Fruit fly (Drosophila melanogaster) whole organism, embryonic: ENCODE measurements around the gene yellow-f2.

Source experiments
- Bdp1 ChIP-seq: fragments of 200-800 bp; sonication (Bioruptor generic); optimal IDR thresholded peaks from 3 replicates; lab custom pipeline; 2016; ENCODE audit warnings: missing biosample characterization, missing genetic modification characterization
- Bgb ChIP-seq: fragments of 200-800 bp; sonication (Bioruptor generic); IDR thresholded peaks from 2 replicates; pipeline ENCODE4 v1.3.6; 2022; ENCODE audit warnings: missing biosample characterization, missing genetic modification characterization; ENCODE audit not compliant: partially characterized antibody
- BtbVII ChIP-seq: fragments of 200-800 bp; sonication (Bioruptor generic); optimal IDR thresholded peaks from 3 replicates; lab custom pipeline; 2017; ENCODE audit warnings: missing biosample characterization, mild to moderate bottlenecking, missing genetic modification characterization
- CG10565 ChIP-seq: fragments of 200-800 bp; sonication (Bioruptor generic); optimal IDR thresholded peaks from 3 replicates; lab custom pipeline; 2016; ENCODE audit warnings: missing biosample characterization, mild to moderate bottlenecking, missing genetic modification characterization
- CG12071 ChIP-seq: fragments of 200-800 bp; sonication (Bioruptor generic); optimal IDR thresholded peaks from 3 replicates; lab custom pipeline; 2018; ENCODE audit warnings: missing biosample characterization, mild to moderate bottlenecking, missing genetic modification characterization
- CG12236 ChIP-seq: fragments of 200-800 bp; sonication (Bioruptor generic); optimal IDR thresholded peaks from 2 replicates; lab custom pipeline; 2016; ENCODE audit warnings: missing biosample characterization, missing genetic modification characterization
- CG12744 ChIP-seq: fragments of 200-800 bp; sonication (Bioruptor generic); optimal IDR thresholded peaks from 2 replicates; lab custom pipeline; 2016; ENCODE audit warnings: missing biosample characterization, missing genetic modification characterization
- CG13287 ChIP-seq: fragments of 200-800 bp; sonication (Bioruptor generic); IDR thresholded peaks from 2 replicates; pipeline ENCODE4 v1.3.6; 2022; ENCODE audit warnings: missing biosample characterization, missing genetic modification characterization; ENCODE audit not compliant: partially characterized antibody
- CG13775 ChIP-seq: fragments of 200-800 bp; sonication (Bioruptor generic); optimal IDR thresholded peaks from 3 replicates; lab custom pipeline; 2017; ENCODE audit warnings: missing biosample characterization, mild to moderate bottlenecking, missing genetic modification characterization
- CG14710 ChIP-seq: fragments of 200-800 bp; sonication (Bioruptor generic); optimal IDR thresholded peaks from 3 replicates; lab custom pipeline; 2019; ENCODE audit warnings: missing biosample characterization, mild to moderate bottlenecking, missing genetic modification characterization, moderate library complexity
- CG15514 ChIP-seq: fragments of 200-800 bp; sonication (Bioruptor generic); optimal IDR thresholded peaks from 3 replicates; lab custom pipeline; 2017; ENCODE audit warnings: missing biosample characterization, missing genetic modification characterization, mild to moderate bottlenecking, moderate library complexity, missing genetic modification reagents
- CG17568 ChIP-seq: fragments of 200-800 bp; sonication (Bioruptor generic); optimal IDR thresholded peaks from 2 replicates; lab custom pipeline; 2018; ENCODE audit warnings: missing biosample characterization, mild to moderate bottlenecking, missing genetic modification characterization, moderate library complexity
- CG32532 ChIP-seq: fragments of 200-800 bp; sonication (Bioruptor generic); IDR thresholded peaks from 2 replicates; pipeline ENCODE4 v1.3.6; 2022; ENCODE audit warnings: missing biosample characterization, missing genetic modification characterization
- CG32767 ChIP-seq: fragments of 200-800 bp; sonication (Bioruptor generic); IDR thresholded peaks from 2 replicates; pipeline ENCODE4 v1.3.6; 2022; ENCODE audit warnings: missing biosample characterization, missing genetic modification characterization
- CG32772 ChIP-seq: fragments of 200-800 bp; sonication (Bioruptor generic); IDR thresholded peaks from 2 replicates; pipeline ENCODE4 v1.3.6; 2022; ENCODE audit warnings: missing biosample characterization, missing genetic modification characterization
- CG33213 ChIP-seq: fragments of 200-800 bp; sonication (Bioruptor generic); optimal IDR thresholded peaks from 3 replicates; lab custom pipeline; 2016; ENCODE audit warnings: missing biosample characterization, missing genetic modification characterization
- CG34224 ChIP-seq: fragments of 200-800 bp; sonication (Bioruptor generic); IDR thresholded peaks from 3 replicates; pipeline ENCODE4 v1.3.6; 2022; ENCODE audit warnings: missing biosample characterization, missing genetic modification characterization; ENCODE audit not compliant: partially characterized antibody
- CG3847 ChIP-seq: fragments of 200-800 bp; sonication (Bioruptor generic); IDR thresholded peaks from 2 replicates; pipeline ENCODE4 v1.3.6; 2022; ENCODE audit warnings: missing biosample characterization, missing genetic modification characterization
- CG4424 ChIP-seq: fragments of 200-800 bp; sonication (Bioruptor generic); optimal IDR thresholded peaks from 3 replicates; lab custom pipeline; 2016; ENCODE audit warnings: missing biosample characterization, missing genetic modification characterization
- CG9437 ChIP-seq: fragments of 200-800 bp; sonication (Bioruptor generic); optimal IDR thresholded peaks from 2 replicates; lab custom pipeline; 2018; ENCODE audit warnings: missing biosample characterization, mild to moderate bottlenecking, missing genetic modification characterization
- CG9609 ChIP-seq: fragments of 200-800 bp; sonication (Bioruptor generic); optimal IDR thresholded peaks from 3 replicates; lab custom pipeline; 2016; ENCODE audit warnings: missing biosample characterization, missing genetic modification characterization
- Deaf1 ChIP-seq: fragments of 200-800 bp; optimal IDR thresholded peaks from 3 replicates; lab custom pipeline; 2019; ENCODE audit warnings: missing biosample characterization, mild to moderate bottlenecking, missing genetic modification characterization, moderate library complexity
- Doc2 ChIP-seq: fragments of 200-800 bp; sonication (Bioruptor generic); IDR thresholded peaks from 2 replicates; pipeline ENCODE4 v1.3.6; 2022; ENCODE audit warnings: missing biosample characterization, missing genetic modification characterization
- Dref ChIP-seq: fragments of 200-800 bp; sonication (Bioruptor generic); IDR thresholded peaks from 2 replicates; pipeline ENCODE4 v1.3.6; 2022; ENCODE audit warnings: missing biosample characterization, missing genetic modification characterization
- E2f1 ChIP-seq: fragments of 200-800 bp; sonication (Bioruptor generic); IDR thresholded peaks from 2 replicates; pipeline ENCODE4 v1.3.6; 2022; ENCODE audit warnings: missing biosample characterization, missing genetic modification characterization
- E2f2 ChIP-seq: fragments of 200-800 bp; sonication (Bioruptor generic); IDR thresholded peaks from 2 replicates; pipeline ENCODE4 v1.3.6; 2022; ENCODE audit warnings: missing biosample characterization, missing genetic modification characterization
- H2.0 ChIP-seq: fragments of 200-800 bp; sonication (Bioruptor generic); IDR thresholded peaks from 2 replicates; pipeline ENCODE4 v1.3.6; 2022; ENCODE audit warnings: missing biosample characterization, missing genetic modification characterization
- HLH4C ChIP-seq: fragments of 200-800 bp; sonication (Bioruptor generic); IDR thresholded peaks from 3 replicates; pipeline ENCODE4 v1.3.6; 2022; ENCODE audit warnings: missing biosample characterization, missing genetic modification characterization; ENCODE audit not compliant: partially characterized antibody
- Hand ChIP-seq: fragments of 200-800 bp; sonication (Bioruptor generic); optimal IDR thresholded peaks from 2 replicates; lab custom pipeline; 2017; ENCODE audit warnings: mild to moderate bottlenecking, missing biosample characterization, missing genetic modification reagents, missing genetic modification characterization
- Hmr ChIP-seq: fragments of 200-800 bp; sonication (Bioruptor generic); optimal IDR thresholded peaks from 3 replicates; lab custom pipeline; 2017; ENCODE audit warnings: mild to moderate bottlenecking, missing biosample characterization, missing genetic modification reagents, missing genetic modification characterization
- Lpt ChIP-seq: fragments of >200 bp; optimal IDR thresholded peaks from 2 replicates; lab custom pipeline; 2018; ENCODE audit warnings: missing biosample characterization, missing genetic modification characterization
- NC2α ChIP-seq: fragments of 200-800 bp; sonication (Bioruptor generic); optimal IDR thresholded peaks from 2 replicates; lab custom pipeline; 2016; ENCODE audit warnings: missing biosample characterization, missing genetic modification characterization
- amos ChIP-seq: fragments of 200-800 bp; sonication (Bioruptor generic); IDR thresholded peaks from 2 replicates; pipeline ENCODE4 v1.3.6; 2022; ENCODE audit warnings: missing biosample characterization, missing genetic modification characterization; ENCODE audit not compliant: partially characterized antibody
- cato ChIP-seq: fragments of 200-800 bp; sonication (Bioruptor generic); optimal IDR thresholded peaks from 2 replicates; lab custom pipeline; 2016; ENCODE audit warnings: missing biosample characterization, missing genetic modification characterization, borderline replicate concordance
- eyg ChIP-seq: fragments of 200-800 bp; sonication (Bioruptor generic); optimal IDR thresholded peaks from 3 replicates; lab custom pipeline; 2016; ENCODE audit warnings: missing biosample characterization, missing genetic modification characterization
- gcm ChIP-seq: fragments of 200-800 bp; sonication (Bioruptor generic); optimal IDR thresholded peaks from 2 replicates; lab custom pipeline; 2019; ENCODE audit warnings: missing biosample characterization, mild to moderate bottlenecking, missing genetic modification characterization, moderate library complexity
- gsb ChIP-seq: fragments of 200-800 bp; sonication (Bioruptor generic); IDR thresholded peaks from 2 replicates; pipeline ENCODE4 v1.3.6; 2022; ENCODE audit warnings: missing biosample characterization, missing genetic modification characterization
- lilli ChIP-seq: fragments of 200-800 bp; sonication (Bioruptor generic); optimal IDR thresholded peaks from 3 replicates; lab custom pipeline; 2016; ENCODE audit warnings: missing biosample characterization, missing genetic modification characterization
- pum ChIP-seq: fragments of 200-800 bp; sonication (Bioruptor generic); optimal IDR thresholded peaks from 2 replicates; lab custom pipeline; 2016; ENCODE audit warnings: missing biosample characterization, missing genetic modification characterization
- pzg ChIP-seq: fragments of 200-800 bp; sonication (Bioruptor generic); optimal IDR thresholded peaks from 3 replicates; lab custom pipeline; 2018; ENCODE audit warnings: missing biosample characterization, mild to moderate bottlenecking, missing genetic modification characterization, moderate library complexity
- row ChIP-seq: fragments of 200-800 bp; sonication (Bioruptor generic); IDR thresholded peaks from 3 replicates; pipeline ENCODE4 v1.3.6; 2022; ENCODE audit warnings: missing biosample characterization, missing genetic modification characterization
- sd ChIP-seq: fragments of 200-800 bp; sonication (Bioruptor generic); optimal IDR thresholded peaks from 3 replicates; lab custom pipeline; 2018; ENCODE audit warnings: missing biosample characterization, mild to moderate bottlenecking, missing genetic modification characterization, moderate library complexity
- slp2 ChIP-seq: fragments of 200-800 bp; sonication (Bioruptor generic); optimal IDR thresholded peaks from 2 replicates; lab custom pipeline; 2016; ENCODE audit warnings: missing biosample characterization, missing genetic modification characterization
- sna ChIP-seq: fragments of 200-800 bp; sonication (Bioruptor generic); IDR thresholded peaks from 2 replicates; pipeline ENCODE4 v1.3.6; 2022; ENCODE audit warnings: missing biosample characterization, missing genetic modification characterization; ENCODE audit not compliant: partially characterized antibody
- tll ChIP-seq, 2 experiments: fragments of 200-800 bp in 1 of 2; fragments of >200 bp in 1 of 2; sonication (Bioruptor generic) in 1 of 2; optimal IDR thresholded peaks; 2 replicates each; lab custom pipeline; 2017 to 2019; ENCODE audit warnings: missing biosample characterization in 2 of 2, missing genetic modification characterization in 2 of 2, mild to moderate bottlenecking in 1 of 2, moderate library complexity in 1 of 2
- ttk ChIP-seq: fragments of 200-800 bp; sonication (Bioruptor generic); IDR thresholded peaks from 2 replicates; pipeline ENCODE4 v2.1.2; 2022; ENCODE audit warnings: missing biosample characterization, missing genetic modification characterization
- wek ChIP-seq: fragments of 200-800 bp; sonication (Bioruptor generic); optimal IDR thresholded peaks from 3 replicates; lab custom pipeline; 2018; ENCODE audit warnings: missing biosample characterization, mild to moderate bottlenecking, missing genetic modification characterization, moderate library complexity
- z ChIP-seq: fragments of 200-800 bp; sonication (Bioruptor generic); IDR thresholded peaks from 3 replicates; pipeline ENCODE4 v1.3.6; 2022; ENCODE audit warnings: missing biosample characterization, missing genetic modification characterization

yellow-f2 gene

dm6 chr3R:13030257-13031173, 35.6 kb upstream of the yellow-f2 start, which contains the start of the genes CG46281 and CG46280 (continued):
- TF ChIP-seq pum = peak; percentile 34
- TF ChIP-seq row (GFP tag; lab: Robert Waterston, UW) = peak; percentile 69
- peak; percentile 58; the same call in 2 of the 3 replicates for TF ChIP-seq CG34224 (GFP tag; lab: Robert Waterston, UW)
- TF ChIP-seq CG33213 (GFP tag; lab: Kevin White, UChicago) = peak; percentile 24
- TF ChIP-seq CG9609 (GFP tag; lab: Kevin White, UChicago) = peak; percentile 47
- TF ChIP-seq tll (GFP tag; optimal IDR thresholded peaks at IDR 0.05; lab: Kevin White, UChicago) = peak in 1 of 2 experiments; percentile 68
- no peak for TF ChIP-seq ttk (GFP tag; lab: Robert Waterston, UW)
- peak; percentile 30 for TF ChIP-seq CG13775 (GFP tag; lab: Kevin White, UChicago)
- TF ChIP-seq z (GFP tag; lab: Robert Waterston, UW) = no peak
- TF ChIP-seq CG17568 (GFP tag; lab: Kevin White, UChicago) = no peak
- TF ChIP-seq Hand (GFP tag; lab: Kevin White, UChicago) = peak; percentile 23
- TF ChIP-seq lilli (GFP tag; lab: Kevin White, UChicago) = peak; percentile 66
- TF ChIP-seq CG3847 (GFP tag; lab: Robert Waterston, UW) = 0 out of 2 replicates have a peak, but pooled peaks have one; percentile 36
- TF ChIP-seq pzg (GFP tag; lab: Kevin White, UChicago) = peak; percentile 72
- no peak for TF ChIP-seq CG12744 (GFP tag; lab: Kevin White, UChicago)
- no peak for TF ChIP-seq slp2
- peak; percentile 23 for TF ChIP-seq Bdp1 (GFP tag; lab: Kevin White, UChicago)
- TF ChIP-seq E2f2 (GFP tag; lab: Robert Waterston, UW) = peak; percentile 70
- no peak for TF ChIP-seq gcm (GFP tag; lab: Kevin White, UChicago)
- TF ChIP-seq Bgb (GFP tag; lab: Robert Waterston, UW) = 0 out of 2 replicates have a peak, but pooled peaks have one; percentile 28
- no peak for TF ChIP-seq CG32772 (GFP tag; lab: Robert Waterston, UW)
- peak; percentile 82 for TF ChIP-seq CG13287 (GFP tag; lab: Robert Waterston, UW)
- peak; percentile 39; the same call in 1 of the 2 replicates for TF ChIP-seq amos
- TF ChIP-seq sd (tag; lab: Kevin White, UChicago) = no peak
- peak; percentile 72 for TF ChIP-seq Dref (GFP tag; lab: Robert Waterston, UW)
- TF ChIP-seq H2.0 = no peak
- TF ChIP-seq Lpt (GFP tag; lab: Kevin White, UChicago) = no peak
- peak; percentile 20 for TF ChIP-seq CG4424 (GFP tag; lab: Kevin White, UChicago)
- TF ChIP-seq wek (GFP tag; lab: Kevin White, UChicago) = peak; percentile 93
- TF ChIP-seq Deaf1 (tag; lab: Kevin White, UChicago) = no peak
- TF ChIP-seq NC2α = no peak
- TF ChIP-seq CG32532 = no peak
- TF ChIP-seq CG10565 (GFP tag; lab: Kevin White, UChicago) = no peak
- 0 out of 2 replicates have a peak, but pooled peaks have one; percentile 53 for TF ChIP-seq sna
- TF ChIP-seq CG12236 (GFP tag; lab: Kevin White, UChicago) = no peak
- no peak for TF ChIP-seq E2f1 (GFP tag; lab: Robert Waterston, UW)
- TF ChIP-seq BtbVII = peak; percentile 2
- TF ChIP-seq Doc2 = no peak
- TF ChIP-seq Hmr (GFP tag; lab: Kevin White, UChicago) = no peak
- no peak for TF ChIP-seq CG12071
- peak; percentile 69 for TF ChIP-seq HLH4C
- TF ChIP-seq CG9437 = peak; percentile 6
- no peak for TF ChIP-seq gsb (GFP tag; lab: Robert Waterston, UW)
- TF ChIP-seq eyg (GFP tag; lab: Kevin White, UChicago) = peak; percentile 21
- TF ChIP-seq CG14710 (tag; lab: Kevin White, UChicago) = peak; percentile 93
- TF ChIP-seq cato (GFP tag; lab: Kevin White, UChicago) = peak; percentile 1
- no peak for TF ChIP-seq CG32767
- peak; percentile 98 for TF ChIP-seq CG15514
